Worm (Caenorhabditis elegans) whole organism, midembryonic: Measurements from ENCODE around the gene rop-1.

ENCODE experiments used
- T22C8.4 ChIP-seq: fragments of 200-800 bp; sonication (Bioruptor generic); IDR thresholded peaks from 2 replicates; pipeline ENCODE4 v1.3.6; 2022; ENCODE audit warnings: missing genetic modification characterization, missing compliant biosample characterization
- cog-1 ChIP-seq: sonication (generic microtip); optimal IDR thresholded peaks from 2 replicates; lab custom pipeline; 2016; ENCODE audit warnings: missing genetic modification characterization, missing compliant biosample characterization
- flt-1 ChIP-seq: fragments of 200-800 bp; sonication (Bioruptor generic); IDR thresholded peaks from 2 replicates; pipeline ENCODE4 v1.3.6; 2022; ENCODE audit warnings: missing genetic modification characterization, missing compliant biosample characterization
- klf-2 ChIP-seq: fragments of 200-800 bp; sonication (Bioruptor generic); conservative IDR thresholded peaks from 2 replicates; pipeline ENCODE4 v1.3.6; 2022; ENCODE audit warnings: missing genetic modification reagents, missing genetic modification characterization, missing compliant biosample characterization
- med-1 ChIP-seq: sonication (generic microtip); optimal IDR thresholded peaks from 2 replicates; lab custom pipeline; 2017; ENCODE audit warnings: missing genetic modification characterization, mild to moderate bottlenecking, missing compliant biosample characterization, antibody characterized with exemption, missing genetic modification reagents; ENCODE audit not compliant: insufficient read depth
- ref-1 ChIP-seq: fragments of 200-800 bp; sonication (Bioruptor generic); conservative IDR thresholded peaks from 2 replicates; pipeline ENCODE4 v1.3.6; 2022; ENCODE audit warnings: missing genetic modification reagents, missing genetic modification characterization, missing compliant biosample characterization
- tab-1 ChIP-seq: fragments of 200-800 bp; sonication (Bioruptor generic); IDR thresholded peaks from 2 replicates; pipeline ENCODE4 v1.3.6; 2022; ENCODE audit warnings: missing genetic modification characterization, missing compliant biosample characterization
- ztf-23 ChIP-seq: fragments of 200-800 bp; sonication (Bioruptor generic); IDR thresholded peaks from 2 replicates; pipeline ENCODE4 v1.3.6; 2022; ENCODE audit warnings: missing genetic modification reagents, missing genetic modification characterization, missing compliant biosample characterization
- ztf-29 ChIP-seq: fragments of 200-800 bp; sonication (Bioruptor generic); IDR thresholded peaks from 2 replicates; pipeline ENCODE4 v1.3.6; 2022; ENCODE audit warnings: missing genetic modification reagents, missing genetic modification characterization, missing compliant biosample characterization

The rop-1 gene

DNA sequence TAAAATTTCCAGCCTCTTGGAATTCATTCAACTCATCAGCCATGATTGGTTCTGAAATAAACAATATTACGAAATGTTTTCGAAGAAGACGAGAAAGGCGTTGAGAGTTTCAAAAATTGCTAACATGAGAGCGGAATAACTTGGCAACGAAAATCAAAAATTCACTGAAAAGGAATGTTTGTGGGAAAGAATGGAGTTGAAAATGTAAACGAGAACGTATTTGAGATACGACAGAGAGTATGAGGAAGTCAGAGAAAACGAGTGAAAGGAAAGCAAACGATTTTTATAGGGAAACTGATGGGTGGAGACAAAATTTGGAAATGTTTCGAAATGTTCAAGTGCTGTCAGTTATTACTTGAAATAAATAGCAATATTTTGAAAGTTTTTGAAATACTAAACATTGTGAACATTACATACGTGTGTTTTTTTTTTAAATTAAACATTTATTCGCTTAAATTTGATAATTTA is at the start of gene rop-1:
Gene rop-1 (minus strand): TSS at position 51 of the 468 bp plus-strand sequence.
- TF ChIP-seq klf-2 (GFP tag; lab: Robert Waterston, UW) (no peak), cog-1 (tag; lab: Kevin White, UChicago) (no peak), ztf-29 (GFP tag; lab: Robert Waterston, UW) (no peak), ref-1 (GFP tag; lab: Robert Waterston, UW) (no peak), T22C8.4 (GFP tag; lab: Robert Waterston, UW) (no peak), ztf-23 (GFP tag; lab: Robert Waterston, UW) (no peak), tab-1 (no peak), flt-1 (GFP tag; lab: Robert Waterston, UW) (no peak), med-1 (GFP tag; lab: Kevin White, UChicago) (no peak)

DNA sequence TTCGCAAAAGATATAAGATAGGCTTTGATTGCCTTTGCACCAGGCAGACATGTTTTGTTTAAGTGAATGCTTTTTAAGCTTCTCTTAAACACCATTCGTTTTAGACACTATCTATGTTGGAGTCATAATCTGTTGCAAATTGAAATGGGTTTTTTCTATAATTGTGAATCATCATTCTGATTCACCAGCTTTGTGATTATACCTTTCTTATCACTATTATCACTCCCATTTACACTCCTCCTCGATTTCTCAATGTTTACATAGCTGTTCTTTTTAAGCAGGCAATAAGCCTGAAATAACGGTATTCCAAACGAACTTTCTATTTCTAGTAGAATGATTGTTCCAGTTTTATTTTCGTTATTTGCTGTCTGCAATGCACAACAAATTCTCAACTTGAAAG is 42.2 kb upstream of the rop-1 start, which contains the start of gene B0024.4:
Gene B0024.4 (plus strand): TSS at position 301 of the 400 bp plus-strand sequence.
- TF ChIP-seq ztf-29 (GFP tag; lab: Robert Waterston, UW) = no peak
- no peak for TF ChIP-seq flt-1 (GFP tag; lab: Robert Waterston, UW)
- TF ChIP-seq med-1 (GFP tag; lab: Kevin White, UChicago) = no peak
- TF ChIP-seq cog-1 (tag; lab: Kevin White, UChicago) = no peak
- TF ChIP-seq ztf-23 (GFP tag; lab: Robert Waterston, UW) = no peak
- TF ChIP-seq klf-2 (GFP tag; lab: Robert Waterston, UW) = no peak
- TF ChIP-seq ref-1 (GFP tag; lab: Robert Waterston, UW) = no peak
- TF ChIP-seq tab-1 = no peak
- no peak for TF ChIP-seq T22C8.4 (GFP tag; lab: Robert Waterston, UW)

DNA sequence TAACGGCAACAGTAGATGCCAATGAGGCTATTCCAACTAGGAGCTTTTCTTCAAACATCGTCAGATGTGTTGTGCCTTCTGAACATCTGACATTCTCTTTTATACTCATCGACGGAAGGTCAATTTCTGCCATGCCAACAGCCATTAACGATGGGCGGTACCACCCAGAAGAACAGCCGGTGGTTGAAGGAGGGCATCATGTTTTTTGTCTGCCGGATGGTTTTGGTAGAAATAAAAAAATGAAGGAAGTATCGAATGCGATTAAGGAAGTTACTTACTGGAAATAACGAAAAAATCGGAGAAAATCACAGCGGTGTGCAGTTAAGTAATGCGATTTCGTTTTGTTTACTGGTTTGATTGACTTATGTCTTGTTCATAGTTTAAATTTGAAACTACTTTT is 39.7 kb upstream of the rop-1 start, which contains the start of gene col-150:
Gene col-150 (minus strand): TSS at position 101 of the 400 bp plus-strand sequence.
- no peak for TF ChIP-seq klf-2 (GFP tag; lab: Robert Waterston, UW)
- TF ChIP-seq med-1 (GFP tag; lab: Kevin White, UChicago) = no peak
- TF ChIP-seq flt-1 (GFP tag; lab: Robert Waterston, UW) = no peak
- TF ChIP-seq tab-1 = no peak
- no peak for TF ChIP-seq ztf-29 (GFP tag; lab: Robert Waterston, UW)
- no peak for TF ChIP-seq T22C8.4 (GFP tag; lab: Robert Waterston, UW)
- TF ChIP-seq ref-1 (GFP tag; lab: Robert Waterston, UW) = no peak
- TF ChIP-seq ztf-23 (GFP tag; lab: Robert Waterston, UW) = no peak
- TF ChIP-seq cog-1 (tag; lab: Kevin White, UChicago) = no peak

DNA sequence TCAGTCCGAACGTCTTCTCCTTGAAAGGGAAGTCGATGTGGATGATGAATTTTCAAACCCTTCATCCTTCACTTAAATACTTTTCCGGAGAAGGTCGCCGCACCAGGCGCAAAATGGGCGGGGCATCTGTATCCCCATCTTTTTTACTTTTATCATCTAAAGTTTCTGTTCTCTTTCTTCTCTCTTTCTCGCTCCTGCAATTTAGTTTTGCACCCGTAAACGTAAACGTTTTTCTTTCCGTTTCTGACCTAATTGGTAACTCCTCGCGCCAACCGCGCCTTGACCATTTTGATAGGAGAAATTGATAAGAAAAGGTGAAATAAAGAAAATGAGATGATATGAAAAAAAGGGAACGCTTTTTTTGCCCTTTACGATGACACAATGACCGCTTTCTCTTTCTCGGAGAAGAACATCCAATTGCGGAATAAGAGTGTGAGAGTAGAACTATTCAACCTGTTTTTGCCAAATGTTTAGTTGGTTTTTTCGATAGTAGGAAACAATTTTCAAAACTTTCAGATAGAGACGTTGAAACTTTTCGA is 38.0 kb upstream of the rop-1 start, which contains the start of gene col-149:
Gene col-149 (minus strand): TSS at position 51 of the 539 bp plus-strand sequence.
- TF ChIP-seq flt-1 (GFP tag; lab: Robert Waterston, UW) (no peak), T22C8.4 (GFP tag; lab: Robert Waterston, UW) (no peak), med-1 (GFP tag; lab: Kevin White, UChicago) (no peak), klf-2 (GFP tag; lab: Robert Waterston, UW) (no peak)

DNA sequence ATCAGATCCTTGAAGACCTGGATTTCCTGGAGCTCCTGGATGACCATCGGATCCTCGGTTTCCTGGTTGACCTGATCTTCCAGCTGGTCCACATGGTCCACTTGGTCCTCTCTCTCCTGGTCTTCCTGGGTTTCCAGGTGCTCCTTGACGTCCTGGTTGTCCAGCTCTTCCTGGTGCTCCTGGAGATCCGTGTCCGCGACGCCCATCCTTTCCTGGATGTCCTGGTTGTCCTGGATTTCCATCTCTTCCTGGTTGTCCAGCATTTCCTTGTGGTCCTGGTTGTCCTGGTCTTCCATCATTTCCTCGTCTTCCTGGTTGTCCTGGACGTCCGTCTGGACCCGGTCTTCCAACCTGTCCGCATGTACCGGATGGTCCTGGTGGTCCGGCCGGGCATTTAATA is 37.0 kb upstream of the rop-1 start:
- TF ChIP-seq flt-1 (GFP tag; lab: Robert Waterston, UW) (no peak), tab-1 (no peak), ref-1 (GFP tag; lab: Robert Waterston, UW) (no peak), ztf-29 (GFP tag; lab: Robert Waterston, UW) (no peak), med-1 (GFP tag; lab: Kevin White, UChicago) (no peak), T22C8.4 (GFP tag; lab: Robert Waterston, UW) (no peak), cog-1 (tag; lab: Kevin White, UChicago) (no peak), klf-2 (GFP tag; lab: Robert Waterston, UW) (no peak), ztf-23 (GFP tag; lab: Robert Waterston, UW) (no peak)

DNA sequence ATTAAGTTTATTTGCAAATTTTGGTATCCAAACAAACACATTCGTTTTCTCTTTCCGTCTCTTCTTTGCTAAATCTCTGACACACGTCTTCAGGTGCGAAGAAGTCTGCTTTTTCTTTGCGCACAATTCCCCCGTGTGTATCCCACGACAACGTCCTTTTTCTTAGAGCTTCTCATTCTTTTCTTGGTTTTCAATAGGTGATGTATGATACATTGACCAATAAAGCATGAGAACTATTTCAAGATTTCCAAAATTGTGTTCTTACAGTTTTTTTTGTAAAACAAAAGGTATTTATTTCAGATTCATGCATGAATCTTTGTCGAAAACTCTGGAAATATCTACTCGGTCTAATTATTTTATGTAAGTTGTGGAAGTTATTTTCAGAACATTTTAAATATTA is 34.9 kb upstream of the rop-1 start, which contains the start of gene B0024.15:
Gene B0024.15 (plus strand): TSS at position 301 of the 400 bp plus-strand sequence.
- TF ChIP-seq ztf-23 (GFP tag; lab: Robert Waterston, UW) = no peak
- TF ChIP-seq T22C8.4 (GFP tag; lab: Robert Waterston, UW) = no peak
- no peak for TF ChIP-seq cog-1 (tag; lab: Kevin White, UChicago)
- TF ChIP-seq med-1 (GFP tag; lab: Kevin White, UChicago) = no peak
- TF ChIP-seq ztf-29 (GFP tag; lab: Robert Waterston, UW) = no peak
- TF ChIP-seq flt-1 (GFP tag; lab: Robert Waterston, UW) = no peak
- TF ChIP-seq klf-2 (GFP tag; lab: Robert Waterston, UW) = no peak
- TF ChIP-seq ref-1 (GFP tag; lab: Robert Waterston, UW) = no peak
- no peak for TF ChIP-seq tab-1

DNA sequence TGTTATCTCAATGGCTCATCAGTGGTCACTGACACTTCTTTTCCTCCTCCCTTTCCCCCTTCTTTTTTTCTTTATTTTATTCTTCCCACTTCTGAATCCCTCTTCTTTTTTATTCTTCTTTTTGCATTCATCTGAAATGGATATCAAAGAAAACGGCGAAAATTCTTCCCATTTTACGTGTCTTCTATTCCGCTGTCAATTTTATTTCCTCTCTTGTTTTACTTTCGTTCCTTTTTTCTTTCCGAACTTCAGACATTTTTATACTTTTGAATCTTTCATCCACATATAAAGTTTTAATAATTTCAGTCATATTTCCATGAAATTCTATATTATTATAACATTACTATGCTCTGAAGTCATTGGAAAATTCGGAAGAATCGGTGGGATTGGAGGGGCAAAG is 32.4 kb upstream of the rop-1 start, which contains the start of gene B0024.3:
Gene B0024.3 (plus strand): TSS at position 301 of the 400 bp plus-strand sequence.
- no peak for TF ChIP-seq T22C8.4 (GFP tag; lab: Robert Waterston, UW)

DNA sequence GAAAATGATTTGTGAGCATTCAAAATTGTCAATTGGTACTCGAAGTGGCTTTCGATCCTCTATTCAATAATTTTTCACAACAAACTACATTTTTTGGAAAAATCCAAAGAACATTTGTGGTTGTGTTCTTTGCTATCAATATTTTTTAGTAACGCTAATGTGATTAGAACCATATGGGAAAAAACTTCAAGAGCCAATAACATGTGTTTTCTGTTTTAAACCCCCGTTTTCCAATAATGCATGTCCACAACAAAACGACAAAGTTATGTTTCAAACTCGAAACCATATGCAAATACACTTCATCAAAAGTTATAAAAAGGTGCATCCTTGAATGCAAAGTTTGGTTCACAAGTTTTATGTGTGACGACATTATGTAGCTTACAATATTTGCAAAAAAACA is 31.0 kb upstream of the rop-1 start:
- TF ChIP-seq med-1 (GFP tag; lab: Kevin White, UChicago) (no peak), T22C8.4 (GFP tag; lab: Robert Waterston, UW) (no peak), ztf-29 (GFP tag; lab: Robert Waterston, UW) (no peak), ref-1 (GFP tag; lab: Robert Waterston, UW) (no peak), cog-1 (tag; lab: Kevin White, UChicago) (no peak), klf-2 (GFP tag; lab: Robert Waterston, UW) (no peak), flt-1 (GFP tag; lab: Robert Waterston, UW) (no peak), ztf-23 (GFP tag; lab: Robert Waterston, UW) (no peak), tab-1 (no peak)

DNA sequence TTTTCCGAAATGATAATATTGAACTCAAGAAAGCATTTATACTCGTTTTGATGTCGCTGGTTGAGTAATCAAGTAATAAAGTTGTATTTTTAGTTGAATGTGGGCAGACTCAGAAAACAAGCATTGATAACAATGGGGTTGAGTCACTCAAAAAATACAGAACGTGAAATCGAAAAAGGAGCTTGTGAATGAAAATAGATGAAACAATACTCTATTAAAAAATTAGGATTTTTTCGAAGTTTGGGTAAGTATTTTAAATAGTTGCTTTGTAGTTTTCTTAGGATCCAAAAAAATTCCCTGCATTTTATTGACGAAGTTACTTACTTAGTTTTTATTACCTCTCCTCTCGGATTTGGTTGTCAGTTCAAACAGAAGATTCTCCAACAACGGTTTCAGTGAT is 28.6 kb upstream of the rop-1 start, which contains the start of gene lys-3:
Gene lys-3 (minus strand): TSS at position 101 of the 400 bp plus-strand sequence.
- no peak for TF ChIP-seq ztf-23 (GFP tag; lab: Robert Waterston, UW)
- TF ChIP-seq med-1 (GFP tag; lab: Kevin White, UChicago) = no peak
- no peak for TF ChIP-seq flt-1 (GFP tag; lab: Robert Waterston, UW)
- no peak for TF ChIP-seq ztf-29 (GFP tag; lab: Robert Waterston, UW)
- TF ChIP-seq klf-2 (GFP tag; lab: Robert Waterston, UW) = no peak
- no peak for TF ChIP-seq tab-1
- no peak for TF ChIP-seq cog-1 (tag; lab: Kevin White, UChicago)
- TF ChIP-seq ref-1 (GFP tag; lab: Robert Waterston, UW) = no peak
- TF ChIP-seq T22C8.4 (GFP tag; lab: Robert Waterston, UW) = no peak
